Fruit fly (Drosophila melanogaster) whole organism, prepupa: ENCODE measurements around the gene CG11550.

Source experiments
- Blimp-1 ChIP-seq: fragments of 200-800 bp; sonication (Bioruptor generic); optimal IDR thresholded peaks from 3 replicates; lab custom pipeline; 2017; ENCODE audit warnings: missing biosample characterization, missing genetic modification characterization, mild to moderate bottlenecking, moderate library complexity, missing genetic modification reagents
- CG10631 ChIP-seq: fragments of 200-800 bp; sonication (Bioruptor generic); optimal IDR thresholded peaks from 2 replicates; lab custom pipeline; 2016; ENCODE audit warnings: missing biosample characterization, missing genetic modification characterization
- CG11294 ChIP-seq: fragments of 200-800 bp; sonication (Bioruptor generic); IDR thresholded peaks from 2 replicates; pipeline ENCODE4 v1.3.6; 2022; ENCODE audit warnings: missing biosample characterization, missing genetic modification characterization
- CG11762 ChIP-seq: fragments of 200-800 bp; sonication (Bioruptor generic); optimal IDR thresholded peaks from 3 replicates; lab custom pipeline; 2016; ENCODE audit warnings: missing biosample characterization, missing genetic modification characterization; ENCODE audit not compliant: insufficient read depth
- CG11902 ChIP-seq: fragments of 200-800 bp; sonication (Bioruptor generic); optimal IDR thresholded peaks from 3 replicates; lab custom pipeline; 2016; ENCODE audit warnings: missing biosample characterization, missing genetic modification characterization
- CG15336 ChIP-seq: fragments of 200-800 bp; sonication (Bioruptor generic); IDR thresholded peaks from 2 replicates; pipeline ENCODE4 v1.3.6; 2022; ENCODE audit warnings: missing biosample characterization, missing genetic modification characterization
- CG1621 ChIP-seq: fragments of 200-800 bp; sonication (Bioruptor generic); optimal IDR thresholded peaks from 3 replicates; lab custom pipeline; 2018; ENCODE audit warnings: missing biosample characterization, mild to moderate bottlenecking, missing genetic modification characterization
- CG16779 ChIP-seq: fragments of 200-800 bp; sonication (Bioruptor generic); optimal IDR thresholded peaks from 3 replicates; lab custom pipeline; 2017; ENCODE audit warnings: missing biosample characterization, mild to moderate bottlenecking, missing genetic modification characterization
- CG31627 ChIP-seq: fragments of 200-800 bp; sonication (Bioruptor generic); optimal IDR thresholded peaks from 3 replicates; lab custom pipeline; 2016; ENCODE audit warnings: missing biosample characterization, missing genetic modification characterization
- CG32006 ChIP-seq: fragments of 200-800 bp; sonication (Bioruptor generic); optimal IDR thresholded peaks from 3 replicates; lab custom pipeline; 2017; ENCODE audit warnings: missing biosample characterization, mild to moderate bottlenecking, missing genetic modification characterization
- CG3919 ChIP-seq: fragments of 200-800 bp; sonication (Bioruptor generic); optimal IDR thresholded peaks from 3 replicates; lab custom pipeline; 2016; ENCODE audit warnings: missing biosample characterization, missing genetic modification characterization
- CG4318 ChIP-seq: fragments of 200-800 bp; sonication (Bioruptor generic); optimal IDR thresholded peaks from 3 replicates; lab custom pipeline; 2017; ENCODE audit warnings: missing biosample characterization, mild to moderate bottlenecking, missing genetic modification characterization
- CG6163 ChIP-seq: fragments of 200-800 bp; sonication (Bioruptor generic); IDR thresholded peaks from 3 replicates; pipeline ENCODE4 v1.3.6; 2022; ENCODE audit warnings: missing biosample characterization, missing genetic modification characterization
- CG6276 ChIP-seq: fragments of 200-800 bp; sonication (Bioruptor generic); optimal IDR thresholded peaks from 2 replicates; lab custom pipeline; 2017; ENCODE audit warnings: missing biosample characterization, mild to moderate bottlenecking, missing genetic modification characterization
- CG6792 ChIP-seq: fragments of 200-800 bp; sonication (Bioruptor generic); optimal IDR thresholded peaks from 3 replicates; lab custom pipeline; 2016; ENCODE audit warnings: missing biosample characterization, missing genetic modification characterization
- CG6854 ChIP-seq: fragments of 200-800 bp; sonication (Bioruptor generic); optimal IDR thresholded peaks from 2 replicates; lab custom pipeline; 2017; ENCODE audit warnings: missing biosample characterization, mild to moderate bottlenecking, missing genetic modification characterization
- CG8119 ChIP-seq: fragments of 200-800 bp; sonication (Bioruptor generic); IDR thresholded peaks from 3 replicates; pipeline ENCODE4 v1.3.6; 2022; ENCODE audit warnings: missing biosample characterization, missing genetic modification characterization
- CG8632 ChIP-seq: fragments of 200-800 bp; sonication (Bioruptor generic); optimal IDR thresholded peaks from 3 replicates; lab custom pipeline; 2016; ENCODE audit warnings: missing biosample characterization, missing genetic modification characterization
- Eip75B ChIP-seq: fragments of 200-800 bp; sonication (Bioruptor generic); optimal IDR thresholded peaks from 3 replicates; lab custom pipeline; 2016; ENCODE audit warnings: missing biosample characterization, missing genetic modification characterization
- Ets96B ChIP-seq: fragments of 200-800 bp; optimal IDR thresholded peaks from 2 replicates; lab custom pipeline; 2019; ENCODE audit warnings: missing biosample characterization, mild to moderate bottlenecking, missing genetic modification characterization, moderate library complexity
- Hr39 ChIP-seq: fragments of 200-800 bp; sonication (Bioruptor generic); optimal IDR thresholded peaks from 2 replicates; lab custom pipeline; 2016; ENCODE audit warnings: missing biosample characterization, missing genetic modification characterization
- Hr4 ChIP-seq: fragments of 200-800 bp; sonication (Bioruptor generic); optimal IDR thresholded peaks from 3 replicates; lab custom pipeline; 2016; ENCODE audit warnings: missing biosample characterization, missing genetic modification characterization
- Lpt ChIP-seq: fragments of 200-800 bp; sonication (Bioruptor generic); optimal IDR thresholded peaks from 3 replicates; lab custom pipeline; 2016; ENCODE audit warnings: missing biosample characterization, missing genetic modification characterization
- Smox ChIP-seq: fragments of 200-800 bp; sonication (Bioruptor generic); optimal IDR thresholded peaks from 3 replicates; lab custom pipeline; 2016; ENCODE audit warnings: missing biosample characterization, missing genetic modification characterization
- Sox102F ChIP-seq: fragments of 200-800 bp; sonication (Bioruptor generic); optimal IDR thresholded peaks from 2 replicates; lab custom pipeline; 2016; ENCODE audit warnings: missing biosample characterization, mild to moderate bottlenecking, missing genetic modification characterization
- Sox14 ChIP-seq: fragments of 200-800 bp; sonication (Bioruptor generic); optimal IDR thresholded peaks from 3 replicates; lab custom pipeline; 2016; ENCODE audit warnings: missing biosample characterization, missing genetic modification characterization
- Sox15 ChIP-seq: fragments of 200-800 bp; sonication (Bioruptor generic); optimal IDR thresholded peaks from 3 replicates; lab custom pipeline; 2016; ENCODE audit warnings: missing biosample characterization, missing genetic modification characterization
- achi ChIP-seq: fragments of 200-800 bp; sonication (Bioruptor generic); optimal IDR thresholded peaks from 3 replicates; lab custom pipeline; 2016; ENCODE audit warnings: missing biosample characterization, missing genetic modification characterization
- cyc ChIP-seq: fragments of 200-800 bp; sonication (Bioruptor generic); optimal IDR thresholded peaks from 3 replicates; lab custom pipeline; 2016; ENCODE audit warnings: missing biosample characterization, missing genetic modification characterization
- dac ChIP-seq: fragments of 200-800 bp; sonication (Bioruptor generic); optimal IDR thresholded peaks from 2 replicates; lab custom pipeline; 2017; ENCODE audit warnings: missing biosample characterization, mild to moderate bottlenecking, missing genetic modification characterization
- eg ChIP-seq: fragments of 200-800 bp; sonication (Bioruptor generic); IDR thresholded peaks from 3 replicates; pipeline ENCODE4 v1.3.6; 2022; ENCODE audit warnings: missing biosample characterization, missing genetic modification characterization
- fd59A ChIP-seq: fragments of 200-800 bp; sonication (Bioruptor generic); optimal IDR thresholded peaks from 2 replicates; lab custom pipeline; 2017; ENCODE audit warnings: missing biosample characterization, mild to moderate bottlenecking, missing genetic modification characterization, missing genetic modification reagents
- fkh ChIP-seq: fragments of 200-800 bp; sonication (Bioruptor generic); optimal IDR thresholded peaks from 3 replicates; lab custom pipeline; 2017; ENCODE audit warnings: missing biosample characterization, mild to moderate bottlenecking, missing genetic modification characterization, moderate library complexity
- net ChIP-seq: fragments of 200-800 bp; sonication (Bioruptor generic); optimal IDR thresholded peaks from 3 replicates; lab custom pipeline; 2016; ENCODE audit warnings: missing biosample characterization, missing genetic modification characterization
- pdm3 ChIP-seq: fragments of 200-800 bp; sonication (Bioruptor generic); optimal IDR thresholded peaks from 3 replicates; lab custom pipeline; 2016; ENCODE audit warnings: missing biosample characterization, missing genetic modification characterization
- spab ChIP-seq: fragments of 200-800 bp; sonication (Bioruptor generic); optimal IDR thresholded peaks from 2 replicates; lab custom pipeline; 2017; ENCODE audit warnings: missing biosample characterization, mild to moderate bottlenecking, missing genetic modification characterization, missing genetic modification reagents
- svp ChIP-seq: fragments of 200-800 bp; sonication (Bioruptor generic); peaks from one replicate; lab custom pipeline; 2016; ENCODE audit warnings: missing biosample characterization, missing genetic modification characterization
- topi ChIP-seq: fragments of 200-800 bp; sonication (Bioruptor generic); optimal IDR thresholded peaks from 3 replicates; lab custom pipeline; 2016; ENCODE audit warnings: missing biosample characterization, missing genetic modification characterization

Gene CG11550

dm6 chr3R:31723206-31723933, 43.7 kb upstream of the CG11550 start (continued):
- TF ChIP-seq net (GFP tag; lab: Kevin White, UChicago) (no peak), fd59A (GFP tag; lab: Kevin White, UChicago) (peak; percentile 22), cyc (GFP tag; lab: Kevin White, UChicago) (no peak), CG1621 (tag; lab: Kevin White, UChicago) (no peak), CG6792 (GFP tag; lab: Kevin White, UChicago) (no peak), Sox102F (GFP tag; lab: Kevin White, UChicago) (no peak), Ets96B (tag; lab: Kevin White, UChicago) (no peak), Smox (no peak), Blimp-1 (GFP tag; lab: Kevin White, UChicago) (no peak), pdm3 (GFP tag; lab: Kevin White, UChicago) (peak; percentile 48), Lpt (GFP tag; lab: Kevin White, UChicago) (no peak), fkh (GFP tag; lab: Kevin White, UChicago) (peak; percentile 21), eg (GFP tag; lab: Robert Waterston, UW) (no peak; the same call in 1 of the 3 replicates), CG6276 (peak; percentile 66), CG8632 (GFP tag; lab: Kevin White, UChicago) (no peak), dac (peak; percentile 33), CG10631 (GFP tag; lab: Kevin White, UChicago) (peak; percentile 67), CG16779 (tag; lab: Kevin White, UChicago) (peak; percentile 20), CG15336 (peak; percentile 67), svp (GFP tag; lab: Kevin White, UChicago) (no peak), topi (no peak), CG3919 (GFP tag; lab: Kevin White, UChicago) (peak; percentile 51), Sox14 (GFP tag; lab: Kevin White, UChicago) (peak; percentile 63), spab (GFP tag; lab: Kevin White, UChicago) (no peak), CG11902 (GFP tag; lab: Kevin White, UChicago) (no peak), CG31627 (GFP tag; lab: Kevin White, UChicago) (no peak), CG11294 (GFP tag; lab: Robert Waterston, UW) (peak; percentile 40; the same call in 1 of the 2 replicates), Hr4 (GFP tag; lab: Kevin White, UChicago) (peak; percentile 61), CG11762 (GFP tag; lab: Kevin White, UChicago) (no peak), Sox15 (no peak), achi (GFP tag; lab: Kevin White, UChicago) (peak; percentile 38), CG4318 (GFP tag; lab: Kevin White, UChicago) (peak; percentile 51), CG6854 (GFP tag; lab: Kevin White, UChicago) (no peak), Eip75B (peak; percentile 36), CG8119 (GFP tag; lab: Robert Waterston, UW) (peak; percentile 65; the same call in 1 of the 3 replicates), CG32006 (GFP tag; lab: Kevin White, UChicago) (peak; percentile 77), Hr39 (GFP tag; lab: Kevin White, UChicago) (no peak)

- TF ChIP-seq Hr4 (GFP tag; lab: Kevin White, UChicago), result no peak
- no peak for TF ChIP-seq Blimp-1 (GFP tag; lab: Kevin White, UChicago)
- no peak for TF ChIP-seq CG11762 (GFP tag; lab: Kevin White, UChicago)
- TF ChIP-seq Smox, result no peak
- TF ChIP-seq fkh (GFP tag; lab: Kevin White, UChicago), result peak; percentile 95
- TF ChIP-seq cyc (GFP tag; lab: Kevin White, UChicago), result no peak
- peak; percentile 23; the same call in 1 of the 2 replicates for TF ChIP-seq CG15336
- TF ChIP-seq CG6276, result no peak
- TF ChIP-seq CG6163 (GFP tag; lab: Robert Waterston, UW), result 0 out of 3 replicates have a peak, but pooled peaks have one; percentile 23
- TF ChIP-seq, all 60 proteins: peak for 3
Observed at dm6 chr3R:31721958-31722357, 42.3 kb upstream of the CG11550 start.
